Fruit fly (Drosophila melanogaster) whole organism, adult: ENCODE results near the gene CG4271.

Experiments used
- CG11617 ChIP-seq: fragments of 200-800 bp; sonication (Bioruptor generic); optimal IDR thresholded peaks from 2 replicates; lab custom pipeline; 2017; ENCODE audit warnings: mild to moderate bottlenecking, missing biosample characterization, missing genetic modification reagents, missing genetic modification characterization
- CG12768 ChIP-seq: fragments of 200-800 bp; sonication (Bioruptor generic); optimal IDR thresholded peaks from 2 replicates; lab custom pipeline; 2017; ENCODE audit warnings: missing biosample characterization, missing genetic modification characterization, mild to moderate bottlenecking, moderate library complexity, missing genetic modification reagents
- CG1620 ChIP-seq: fragments of 200-800 bp; sonication (Bioruptor generic); optimal IDR thresholded peaks from 2 replicates; lab custom pipeline; 2016; ENCODE audit warnings: missing biosample characterization, missing genetic modification characterization
- CG33017 ChIP-seq: fragments of 200-800 bp; sonication (Bioruptor generic); optimal IDR thresholded peaks from 2 replicates; lab custom pipeline; 2018; ENCODE audit warnings: missing biosample characterization, mild to moderate bottlenecking, missing genetic modification characterization, moderate library complexity
- CG7045 ChIP-seq: fragments of 200-800 bp; sonication (Bioruptor generic); optimal IDR thresholded peaks from 2 replicates; lab custom pipeline; 2017; ENCODE audit warnings: missing biosample characterization, mild to moderate bottlenecking, missing genetic modification characterization
- Clk ChIP-seq: fragments of 200-800 bp; sonication (Bioruptor generic); optimal IDR thresholded peaks from 2 replicates; lab custom pipeline; 2017; ENCODE audit warnings: missing biosample characterization, missing genetic modification characterization
- Hr96 ChIP-seq: fragments of 200-800 bp; sonication (Bioruptor generic); optimal IDR thresholded peaks from 2 replicates; lab custom pipeline; 2016; ENCODE audit warnings: missing biosample characterization, missing genetic modification characterization
- bab1 ChIP-seq: fragments of 200-800 bp; sonication (Bioruptor generic); optimal IDR thresholded peaks from 3 replicates; lab custom pipeline; 2019; ENCODE audit warnings: missing biosample characterization, mild to moderate bottlenecking, missing genetic modification characterization, moderate library complexity
- cnc ChIP-seq, 2 experiments: fragments of >200 bp; optimal IDR thresholded peaks; 2 replicates each; lab custom pipeline; 2017
- kay ChIP-seq: fragments of 200-800 bp; sonication (Bioruptor generic); peaks from one replicate; lab custom pipeline; 2016; ENCODE audit warnings: missing biosample characterization, missing genetic modification characterization, borderline replicate concordance
- pad ChIP-seq: fragments of 200-800 bp; sonication (Bioruptor generic); optimal IDR thresholded peaks from 3 replicates; lab custom pipeline; 2017; ENCODE audit warnings: missing biosample characterization, missing genetic modification characterization, mild to moderate bottlenecking, moderate library complexity, missing genetic modification reagents

DNA sequence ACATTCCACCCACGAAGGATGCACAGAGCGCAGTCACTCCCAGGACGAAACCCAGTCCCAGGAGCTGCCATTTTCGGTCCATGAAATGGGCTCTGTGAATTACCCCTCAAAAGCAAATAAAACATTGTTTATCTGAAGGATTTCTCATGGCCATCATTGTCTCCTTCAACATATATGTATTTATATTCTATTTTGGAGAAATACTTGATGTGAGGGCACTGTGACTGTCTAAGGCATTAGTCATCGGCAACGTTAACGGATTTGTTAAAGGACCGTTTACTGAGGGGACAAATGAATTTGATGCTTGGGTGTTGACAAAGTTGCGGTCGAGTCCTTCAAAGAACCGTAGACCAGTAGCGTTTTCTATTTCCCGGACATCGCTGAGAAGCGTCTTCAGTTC, 45.7 kb upstream of the CG4271 start, which contains the start of gene Tengl2:
- TF ChIP-seq kay (GFP tag; lab: Kevin White, UChicago) = no peak
- TF ChIP-seq bab1 (GFP tag; lab: Kevin White, UChicago) = no peak
- TF ChIP-seq cnc (optimal IDR thresholded peaks at IDR 0.05; lab: Kevin White, UChicago) = no peak
- TF ChIP-seq CG33017 (tag; lab: Kevin White, UChicago) = no peak
- no peak for TF ChIP-seq CG7045
- no peak for TF ChIP-seq CG12768 (GFP tag; lab: Kevin White, UChicago)
- TF ChIP-seq Hr96 (GFP tag; lab: Kevin White, UChicago) = no peak
- no peak for TF ChIP-seq pad (GFP tag; lab: Kevin White, UChicago)
- TF ChIP-seq CG1620 (GFP tag; lab: Kevin White, UChicago) = no peak
- TF ChIP-seq CG11617 (GFP tag; lab: Kevin White, UChicago) = no peak
- no peak for TF ChIP-seq Clk (GFP tag; lab: Kevin White, UChicago)
